Fruit fly (Drosophila melanogaster): Measurements from ENCODE around the gene CG17672.

CG17672 gene

dm6 chr3L:13022854-13023560 lies 5.8 kb upstream of the CG17672 start, which contains the start of gene RpS12 (continued):
- no peak for TF ChIP-seq Hmx (GFP tag; optimal IDR thresholded peaks at IDR 0.05)
- TF ChIP-seq Ets97D (GFP tag; optimal IDR thresholded peaks at IDR 0.05) = peak; percentile 99
- no peak for TF ChIP-seq Elba2 (GFP tag; optimal IDR thresholded peaks at IDR 0.05)
- TF ChIP-seq CG2116 (GFP tag; optimal IDR thresholded peaks at IDR 0.05) = peak; percentile 99
- peak; percentile 77 for TF ChIP-seq CG12104 (GFP tag; optimal IDR thresholded peaks at IDR 0.05)
- no peak for TF ChIP-seq Lpt (GFP tag; optimal IDR thresholded peaks at IDR 0.05)
- TF ChIP-seq Dad (GFP tag; optimal IDR thresholded peaks at IDR 0.05) = peak; percentile 78
- peak; percentile 84 for TF ChIP-seq gce (GFP tag; IDR thresholded peaks at IDR 0.05)
- TF ChIP-seq nmo (GFP tag; optimal IDR thresholded peaks at IDR 0.05) = peak; percentile 56
- TF ChIP-seq CG17612 (GFP tag; IDR thresholded peaks at IDR 0.05) = no peak
- TF ChIP-seq cas (GFP tag; IDR thresholded peaks at IDR 0.05) = peak; percentile 79
- peak; percentile 57 for TF ChIP-seq CG13123 (GFP tag; optimal IDR thresholded peaks at IDR 0.05)
- TF ChIP-seq Nf-YB (GFP tag; optimal IDR thresholded peaks at IDR 0.05) = peak; percentile 54
- no peak for TF ChIP-seq Hr39 (optimal IDR thresholded peaks at IDR 0.05)
- TF ChIP-seq CG8388 (GFP tag; optimal IDR thresholded peaks at IDR 0.05) = peak; percentile 33
- TF ChIP-seq sug (tag; optimal IDR thresholded peaks at IDR 0.05) = peak; percentile 53
- peak; percentile 64 for TF ChIP-seq pnt (GFP tag; optimal IDR thresholded peaks at IDR 0.05)
- peak; percentile 70 for TF ChIP-seq CG17361 (GFP tag; IDR thresholded peaks at IDR 0.05)
- TF ChIP-seq ranshi (GFP tag; IDR thresholded peaks at IDR 0.05) = peak; percentile 85
- TF ChIP-seq Rx (GFP tag; IDR thresholded peaks at IDR 0.05) = peak; percentile 63; the same call in 1 of the 2 replicates
- no peak for TF ChIP-seq Sin3A (optimal IDR thresholded peaks at IDR 0.05)
- peak; percentile 52 for TF ChIP-seq CG2129 (GFP tag; IDR thresholded peaks at IDR 0.05; ENCODE audit: partially characterized antibody)
- TF ChIP-seq CG8089 (GFP tag; optimal IDR thresholded peaks at IDR 0.05) = peak; percentile 83
- no peak for TF ChIP-seq CG9797 (GFP tag; optimal IDR thresholded peaks at IDR 0.05)
- no peak for TF ChIP-seq pita (GFP tag; optimal IDR thresholded peaks at IDR 0.05)
- TF ChIP-seq ara (GFP tag; IDR thresholded peaks at IDR 0.05) = 0 out of 2 replicates have a peak, but pooled peaks have one; percentile 3
- peak; percentile 55 for TF ChIP-seq tgo (GFP tag; IDR thresholded peaks at IDR 0.05)
- TF ChIP-seq CG2678 (tag; optimal IDR thresholded peaks at IDR 0.05) = peak; percentile 60
- peak; percentile 78 for TF ChIP-seq vvl (GFP tag; IDR thresholded peaks at IDR 0.05)
- peak; percentile 66 for TF ChIP-seq CG1602 (GFP tag; optimal IDR thresholded peaks at IDR 0.05)
- TF ChIP-seq inv (GFP tag; IDR thresholded peaks at IDR 0.05; ENCODE audit: partially characterized antibody) = peak; percentile 82
- no peak for TF ChIP-seq dimm (GFP tag; IDR thresholded peaks at IDR 0.05)
- TF ChIP-seq CoRest (tag; optimal IDR thresholded peaks at IDR 0.05) = peak; percentile 71
- TF ChIP-seq CG4854 (GFP tag; optimal IDR thresholded peaks at IDR 0.05) = peak; percentile 71
- peak; percentile 30 for TF ChIP-seq Six4 (GFP tag; optimal IDR thresholded peaks at IDR 0.05)
- TF ChIP-seq Mad (GFP tag; optimal IDR thresholded peaks at IDR 0.05) = peak; percentile 55
- peak; percentile 71 for TF ChIP-seq CG11723 (GFP tag; optimal IDR thresholded peaks at IDR 0.05)
- TF ChIP-seq tup (GFP tag; optimal IDR thresholded peaks at IDR 0.05) = peak; percentile 37
- peak; percentile 92 for TF ChIP-seq Dref (GFP tag; IDR thresholded peaks at IDR 0.05)
- TF ChIP-seq CG13775 (GFP tag; optimal IDR thresholded peaks at IDR 0.05) = peak; percentile 82
- TF ChIP-seq CG18764 (GFP tag; optimal IDR thresholded peaks at IDR 0.05) = peak; percentile 59
- TF ChIP-seq grau (tag; optimal IDR thresholded peaks at IDR 0.05) = peak; percentile 68
- peak; percentile 58 for TF ChIP-seq Bdp1 (GFP tag; optimal IDR thresholded peaks at IDR 0.05)
- TF ChIP-seq gsb (GFP tag; IDR thresholded peaks at IDR 0.05) = peak; percentile 50; the same call in 1 of the 2 replicates
- TF ChIP-seq Usf (GFP tag; optimal IDR thresholded peaks at IDR 0.05) = peak; percentile 43
- no peak for TF ChIP-seq danr (GFP tag; IDR thresholded peaks at IDR 0.05)
- 0 out of 2 replicates have a peak, but pooled peaks have one; percentile 21 for TF ChIP-seq peb (GFP tag; IDR thresholded peaks at IDR 0.05)
- TF ChIP-seq Bteb2 (GFP tag; optimal IDR thresholded peaks at IDR 0.05) = peak; percentile 60
- peak; percentile 82 for TF ChIP-seq CG32532 (GFP tag; IDR thresholded peaks at IDR 0.05)
- peak; percentile 42 for TF ChIP-seq CG14050 (GFP tag; IDR thresholded peaks at IDR 0.05)
- TF ChIP-seq CG2875 (GFP tag; optimal IDR thresholded peaks at IDR 0.05) = peak; percentile 66

All from whole organism, embryonic.